Worm (Caenorhabditis elegans) whole organism, L2 larva: ENCODE measurements around the gene F33C8.4.

Experiments
- alr-1 ChIP-seq: fragments of 150-350 bp; optimal IDR thresholded peaks from 2 replicates; lab custom pipeline; 2014; ENCODE audit warnings: missing biosample characterization, missing genetic modification characterization
- nhr-77 ChIP-seq: fragments of 150-350 bp; optimal IDR thresholded peaks from 2 replicates; lab custom pipeline; 2014; ENCODE audit warnings: missing biosample characterization, missing genetic modification characterization
- unc-39 ChIP-seq: fragments of 150-350 bp; optimal IDR thresholded peaks from 2 replicates; lab custom pipeline; 2014; ENCODE audit warnings: missing biosample characterization, missing genetic modification characterization
- zag-1 ChIP-seq: fragments of 150-350 bp; optimal IDR thresholded peaks from 2 replicates; lab custom pipeline; 2014; ENCODE audit warnings: missing biosample characterization, missing genetic modification characterization

DNA sequence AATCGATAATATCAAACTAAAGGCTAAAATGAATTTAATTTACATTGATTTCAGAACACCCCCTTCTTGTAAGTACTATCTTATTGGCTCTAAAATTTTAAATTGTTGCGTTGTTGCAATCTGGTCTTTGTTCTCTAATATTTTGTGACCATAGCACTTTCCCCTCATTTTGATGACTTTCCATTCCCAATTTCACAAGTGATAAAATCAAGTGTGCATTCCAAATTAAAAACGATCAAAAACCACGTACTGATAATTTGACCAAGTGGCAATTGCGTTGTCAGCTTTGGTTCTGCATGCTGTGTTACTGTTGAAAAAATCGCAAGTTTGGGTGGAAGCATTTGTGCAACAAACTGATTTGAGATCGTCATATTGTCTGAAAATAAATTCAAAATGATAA, 38.3 kb downstream of the F33C8.4 start:
- TF ChIP-seq zag-1 (tag; lab: Kevin White, UChicago) (no peak), alr-1 (no peak), unc-39 (tag; lab: Kevin White, UChicago) (no peak), nhr-77 (tag; lab: Kevin White, UChicago) (no peak)
